Fruit fly (Drosophila melanogaster) whole organism, embryonic: ENCODE data around the gene CG7974.
A peak's percentile ranks its signal among the peaks of the same experiment; 100 is the strongest.

Experiments
- Bdp1 ChIP-seq: fragments of 200-800 bp; sonication (Bioruptor generic); optimal IDR thresholded peaks from 3 replicates; lab custom pipeline; 2016; ENCODE audit warnings: missing biosample characterization, missing genetic modification characterization
- CG10431 ChIP-seq: fragments of 200-800 bp; sonication (Bioruptor generic); optimal IDR thresholded peaks from 3 replicates; lab custom pipeline; 2018; ENCODE audit warnings: missing biosample characterization, mild to moderate bottlenecking, missing genetic modification characterization
- CG11723 ChIP-seq: fragments of 200-800 bp; sonication (Bioruptor generic); optimal IDR thresholded peaks from 2 replicates; lab custom pipeline; 2017; ENCODE audit warnings: missing biosample characterization, mild to moderate bottlenecking, missing genetic modification characterization
- CG12155 ChIP-seq: fragments of 200-800 bp; sonication (Bioruptor generic); optimal IDR thresholded peaks from 3 replicates; lab custom pipeline; 2016; ENCODE audit warnings: missing biosample characterization, missing genetic modification characterization
- CG13894 ChIP-seq: fragments of 200-800 bp; sonication (Bioruptor generic); optimal IDR thresholded peaks from 3 replicates; lab custom pipeline; 2018; ENCODE audit warnings: missing biosample characterization, mild to moderate bottlenecking, missing genetic modification characterization, moderate library complexity
- CG14710 ChIP-seq: fragments of 200-800 bp; sonication (Bioruptor generic); optimal IDR thresholded peaks from 3 replicates; lab custom pipeline; 2019; ENCODE audit warnings: missing biosample characterization, mild to moderate bottlenecking, missing genetic modification characterization, moderate library complexity
- CG16815 ChIP-seq: fragments of 200-800 bp; sonication (Bioruptor generic); optimal IDR thresholded peaks from 3 replicates; lab custom pipeline; 2017; ENCODE audit warnings: missing biosample characterization, mild to moderate bottlenecking, missing genetic modification characterization
- CG17385 ChIP-seq: fragments of 200-800 bp; sonication (Bioruptor generic); optimal IDR thresholded peaks from 3 replicates; lab custom pipeline; 2018; ENCODE audit warnings: missing biosample characterization, mild to moderate bottlenecking, missing genetic modification characterization
- CG17568 ChIP-seq: fragments of 200-800 bp; sonication (Bioruptor generic); optimal IDR thresholded peaks from 2 replicates; lab custom pipeline; 2018; ENCODE audit warnings: missing biosample characterization, mild to moderate bottlenecking, missing genetic modification characterization, moderate library complexity
- CG1792 ChIP-seq: fragments of 200-800 bp; sonication (Bioruptor generic); optimal IDR thresholded peaks from 2 replicates; lab custom pipeline; 2016; ENCODE audit warnings: missing biosample characterization, missing genetic modification characterization
- CG32767 ChIP-seq: fragments of 200-800 bp; sonication (Bioruptor generic); IDR thresholded peaks from 2 replicates; pipeline ENCODE4 v1.3.6; 2022; ENCODE audit warnings: missing biosample characterization, missing genetic modification characterization
- CG34224 ChIP-seq: fragments of 200-800 bp; sonication (Bioruptor generic); IDR thresholded peaks from 3 replicates; pipeline ENCODE4 v1.3.6; 2022; ENCODE audit warnings: missing biosample characterization, missing genetic modification characterization; ENCODE audit not compliant: partially characterized antibody
- CG43689 ChIP-seq: fragments of 200-800 bp; sonication (Bioruptor generic); IDR thresholded peaks from 2 replicates; pipeline ENCODE4 v1.3.6; 2022; ENCODE audit warnings: missing biosample characterization, missing genetic modification characterization
- CG6791 ChIP-seq: fragments of 200-800 bp; sonication (Bioruptor generic); IDR thresholded peaks from 3 replicates; pipeline ENCODE4 v1.3.6; 2022; ENCODE audit warnings: missing biosample characterization, missing genetic modification characterization; ENCODE audit not compliant: partially characterized antibody
- CG7271 ChIP-seq: fragments of 200-800 bp; sonication (Bioruptor generic); optimal IDR thresholded peaks from 2 replicates; lab custom pipeline; 2018; ENCODE audit warnings: missing biosample characterization, mild to moderate bottlenecking, missing genetic modification characterization, moderate library complexity
- CG7987 ChIP-seq: fragments of 200-800 bp; sonication (Bioruptor generic); optimal IDR thresholded peaks from 2 replicates; lab custom pipeline; 2018; ENCODE audit warnings: missing biosample characterization, mild to moderate bottlenecking, missing genetic modification characterization, moderate library complexity
- Dfd ChIP-seq, 2 experiments: fragments of >200 bp; optimal IDR thresholded peaks; 2 replicates each; lab custom pipeline; 2017; ENCODE audit warnings: missing biosample characterization in 2 of 2, missing genetic modification characterization in 2 of 2
- E2f2 ChIP-seq: fragments of 200-800 bp; sonication (Bioruptor generic); IDR thresholded peaks from 2 replicates; pipeline ENCODE4 v1.3.6; 2022; ENCODE audit warnings: missing biosample characterization, missing genetic modification characterization
- Ets65A ChIP-seq: fragments of 200-800 bp; sonication (Bioruptor generic); peaks from one replicate; lab custom pipeline; 2016; ENCODE audit warnings: missing biosample characterization, missing genetic modification characterization
- Gsc ChIP-seq: fragments of 200-800 bp; sonication (Bioruptor generic); IDR thresholded peaks from 2 replicates; pipeline ENCODE4 v1.3.6; 2022; ENCODE audit warnings: missing biosample characterization, missing genetic modification characterization
- HLH3B ChIP-seq: fragments of 200-800 bp; sonication (Bioruptor generic); IDR thresholded peaks from 2 replicates; pipeline ENCODE4 v1.3.6; 2022; ENCODE audit warnings: missing biosample characterization, missing genetic modification characterization
- Lhr ChIP-seq: fragments of 200-800 bp; sonication (Bioruptor generic); optimal IDR thresholded peaks from 3 replicates; lab custom pipeline; 2017; ENCODE audit warnings: mild to moderate bottlenecking, missing biosample characterization, missing genetic modification reagents, missing genetic modification characterization
- MTF-1 ChIP-seq: fragments of 200-800 bp; sonication (Bioruptor generic); optimal IDR thresholded peaks from 2 replicates; lab custom pipeline; 2018; ENCODE audit warnings: missing biosample characterization, mild to moderate bottlenecking, missing genetic modification characterization, borderline replicate concordance
- Xrp1 ChIP-seq: fragments of 200-800 bp; sonication (Bioruptor generic); IDR thresholded peaks from 2 replicates; pipeline ENCODE4 v1.3.6; 2022; ENCODE audit warnings: missing biosample characterization, missing genetic modification characterization
- ac ChIP-seq: fragments of 200-800 bp; sonication (Bioruptor generic); optimal IDR thresholded peaks from 3 replicates; lab custom pipeline; 2017; ENCODE audit warnings: missing biosample characterization, mild to moderate bottlenecking, missing genetic modification characterization
- al ChIP-seq: fragments of 200-800 bp; sonication (Bioruptor generic); IDR thresholded peaks from 2 replicates; pipeline ENCODE4 v1.3.6; 2022; ENCODE audit warnings: missing biosample characterization, missing genetic modification characterization
- ara ChIP-seq: fragments of 200-800 bp; sonication (Bioruptor generic); IDR thresholded peaks from 2 replicates; pipeline ENCODE4 v1.3.6; 2022; ENCODE audit warnings: missing biosample characterization, missing genetic modification characterization
- bsh ChIP-seq, 2 experiments: fragments of 200-800 bp; sonication (Bioruptor generic); optimal IDR thresholded peaks; 2 replicates each; lab custom pipeline; 2017 to 2018; ENCODE audit warnings: mild to moderate bottlenecking in 2 of 2, missing biosample characterization in 2 of 2, missing genetic modification characterization in 2 of 2, moderate library complexity in 1 of 2
- fru ChIP-seq: fragments of >200 bp; optimal IDR thresholded peaks from 2 replicates; lab custom pipeline; 2017
- gcm ChIP-seq: fragments of 200-800 bp; sonication (Bioruptor generic); optimal IDR thresholded peaks from 2 replicates; lab custom pipeline; 2019; ENCODE audit warnings: missing biosample characterization, mild to moderate bottlenecking, missing genetic modification characterization, moderate library complexity
- gro ChIP-seq: fragments of 200-800 bp; sonication (Bioruptor generic); optimal IDR thresholded peaks from 2 replicates; lab custom pipeline; 2016; ENCODE audit warnings: missing biosample characterization, missing genetic modification characterization
- h ChIP-seq: fragments of >200 bp; optimal IDR thresholded peaks from 2 replicates; lab custom pipeline; 2017
- inv ChIP-seq: fragments of 200-800 bp; sonication (Bioruptor generic); IDR thresholded peaks from 2 replicates; pipeline ENCODE4 v1.3.6; 2022; ENCODE audit warnings: missing biosample characterization, missing genetic modification characterization; ENCODE audit not compliant: partially characterized antibody
- kay ChIP-seq: fragments of 200-800 bp; sonication (Bioruptor generic); optimal IDR thresholded peaks from 2 replicates; lab custom pipeline; 2016; ENCODE audit warnings: missing biosample characterization, missing genetic modification characterization
- lola ChIP-seq, 3 experiments: fragments of >200 bp in 2 of 3; fragments of 200-800 bp in 1 of 3; sonication (Bioruptor generic) in 1 of 3; optimal IDR thresholded peaks; 2 replicates each; lab custom pipeline; 2017 to 2019; ENCODE audit warnings: missing biosample characterization in 3 of 3, missing genetic modification characterization in 3 of 3, mild to moderate bottlenecking in 1 of 3, moderate library complexity in 1 of 3
- lov ChIP-seq, 2 experiments: fragments of 200-800 bp in 1 of 2; fragments of >200 bp in 1 of 2; sonication (Bioruptor generic) in 1 of 2; IDR thresholded peaks in 1 of 2; optimal IDR thresholded peaks in 1 of 2; 2 replicates in 1 of 2; 3 replicates in 1 of 2; pipeline versions ENCODE4 v1.3.6 to Lab custom; 2017 to 2022; ENCODE audit warnings: missing biosample characterization in 1 of 2, missing genetic modification characterization in 1 of 2
- nerfin-2 ChIP-seq: fragments of 200-800 bp; sonication (Bioruptor generic); IDR thresholded peaks from 2 replicates; pipeline ENCODE4 v1.3.6; 2022; ENCODE audit warnings: missing biosample characterization, missing genetic modification characterization; ENCODE audit not compliant: partially characterized antibody
- nmo ChIP-seq: fragments of 200-800 bp; sonication (Bioruptor generic); optimal IDR thresholded peaks from 2 replicates; lab custom pipeline; 2018; ENCODE audit warnings: missing biosample characterization, mild to moderate bottlenecking, missing genetic modification characterization, moderate library complexity
- odd ChIP-seq: fragments of 200-800 bp; sonication (Bioruptor generic); optimal IDR thresholded peaks from 2 replicates; lab custom pipeline; 2017; ENCODE audit warnings: missing biosample characterization, mild to moderate bottlenecking, missing genetic modification characterization
- onecut ChIP-seq: fragments of 200-800 bp; sonication (Bioruptor generic); IDR thresholded peaks from 2 replicates; pipeline ENCODE4 v1.3.6; 2022; ENCODE audit warnings: missing biosample characterization, missing genetic modification characterization
- row ChIP-seq: fragments of 200-800 bp; sonication (Bioruptor generic); IDR thresholded peaks from 3 replicates; pipeline ENCODE4 v1.3.6; 2022; ENCODE audit warnings: missing biosample characterization, missing genetic modification characterization
- seq ChIP-seq: fragments of 200-800 bp; sonication (Bioruptor generic); IDR thresholded peaks from 2 replicates; pipeline ENCODE4 v1.3.6; 2022; ENCODE audit warnings: missing biosample characterization, missing genetic modification characterization
- sug ChIP-seq: fragments of 200-800 bp; optimal IDR thresholded peaks from 2 replicates; lab custom pipeline; 2019; ENCODE audit warnings: missing biosample characterization, mild to moderate bottlenecking, missing genetic modification characterization, moderate library complexity
- tap ChIP-seq: fragments of 200-800 bp; optimal IDR thresholded peaks from 3 replicates; lab custom pipeline; 2019; ENCODE audit warnings: missing biosample characterization, mild to moderate bottlenecking, missing genetic modification characterization, moderate library complexity
- tin ChIP-seq: fragments of 200-800 bp; sonication (Bioruptor generic); optimal IDR thresholded peaks from 3 replicates; lab custom pipeline; 2016; ENCODE audit warnings: missing biosample characterization, missing genetic modification characterization
- tll ChIP-seq, 2 experiments: fragments of 200-800 bp in 1 of 2; fragments of >200 bp in 1 of 2; sonication (Bioruptor generic) in 1 of 2; optimal IDR thresholded peaks; 2 replicates each; lab custom pipeline; 2017 to 2019; ENCODE audit warnings: missing biosample characterization in 2 of 2, missing genetic modification characterization in 2 of 2, mild to moderate bottlenecking in 1 of 2, moderate library complexity in 1 of 2
- trh ChIP-seq: fragments of 200-800 bp; sonication (Bioruptor generic); optimal IDR thresholded peaks from 2 replicates; lab custom pipeline; 2016; ENCODE audit warnings: missing biosample characterization, missing genetic modification characterization
- twi ChIP-seq: fragments of 200-800 bp; optimal IDR thresholded peaks from 2 replicates; lab custom pipeline; 2019; ENCODE audit warnings: missing biosample characterization, mild to moderate bottlenecking, missing genetic modification characterization, moderate library complexity
- wdn ChIP-seq: fragments of 200-800 bp; sonication (Bioruptor generic); IDR thresholded peaks from 2 replicates; pipeline ENCODE4 v1.3.6; 2022; ENCODE audit warnings: missing biosample characterization, missing genetic modification characterization

The CG7974 gene

dm6 chr3L:1644920-1645567 is 19.9 kb upstream of the CG7974 start, which contains the start of the genes alphaCOP and CG13919 (continued):
- TF ChIP-seq Dfd (GFP tag; optimal IDR thresholded peaks at IDR 0.05; lab: Kevin White, UChicago) (no peak), CG14710 (tag; lab: Kevin White, UChicago) (peak; percentile 99), ara (GFP tag; lab: Robert Waterston, UW) (peak; percentile 96), CG12155 (peak; percentile 96), CG13894 (peak; percentile 91), CG32767 (peak; percentile 98), HLH3B (GFP tag; lab: Robert Waterston, UW) (peak; percentile 95), CG34224 (GFP tag; lab: Robert Waterston, UW) (0 out of 3 replicates have a peak, but pooled peaks have one; percentile 38), E2f2 (GFP tag; lab: Robert Waterston, UW) (peak; percentile 86), CG16815 (GFP tag; lab: Kevin White, UChicago) (peak; percentile 95), fru (lab: Kevin White, UChicago) (no peak), tll (GFP tag; optimal IDR thresholded peaks at IDR 0.05; lab: Kevin White, UChicago) (peak in 1 of 2 experiments; percentile 62), inv (0 out of 2 replicates have a peak, but pooled peaks have one; percentile 12), ac (peak; percentile 84), h (lab: Kevin White, UChicago) (no peak), lola (GFP tag; optimal IDR thresholded peaks at IDR 0.05; lab: Kevin White, UChicago) (peak in 1 of 3 experiments; percentile 95), tap (tag; lab: Kevin White, UChicago) (peak; percentile 92), Bdp1 (GFP tag; lab: Kevin White, UChicago) (peak; percentile 88), CG43689 (GFP tag; lab: Robert Waterston, UW) (peak; percentile 95), Gsc (GFP tag; lab: Robert Waterston, UW) (peak; percentile 87), nmo (GFP tag; lab: Kevin White, UChicago) (peak; percentile 98), onecut (GFP tag; lab: Robert Waterston, UW) (peak; percentile 82; the same call in 1 of the 2 replicates), odd (GFP tag; lab: Kevin White, UChicago) (peak; percentile 90), MTF-1 (GFP tag; lab: Kevin White, UChicago) (peak; percentile 83), tin (peak; percentile 93), row (GFP tag; lab: Robert Waterston, UW) (peak; percentile 99), Xrp1 (GFP tag; lab: Robert Waterston, UW) (peak; percentile 98), kay (GFP tag; lab: Kevin White, UChicago) (peak; percentile 91), lov (optimal IDR thresholded peaks at IDR 0.05; lab: Kevin White, UChicago) (no peak), lov (GFP tag; IDR thresholded peaks at IDR 0.05; lab: Robert Waterston, UW) (peak; percentile 96), CG1792 (GFP tag; lab: Kevin White, UChicago) (peak; percentile 75), CG7987 (GFP tag; lab: Kevin White, UChicago) (peak; percentile 86), twi (tag; lab: Kevin White, UChicago) (peak; percentile 93), CG11723 (GFP tag; lab: Kevin White, UChicago) (peak; percentile 89), sug (peak; percentile 94), CG17385 (GFP tag; lab: Kevin White, UChicago) (peak; percentile 99), seq (GFP tag; lab: Robert Waterston, UW) (peak; percentile 96), trh (GFP tag; lab: Kevin White, UChicago) (peak; percentile 95), CG7271 (tag; lab: Kevin White, UChicago) (peak; percentile 92), CG10431 (GFP tag; lab: Kevin White, UChicago) (peak; percentile 83), Ets65A (peak; percentile 99), gcm (peak; percentile 96), gro (GFP tag; lab: Kevin White, UChicago) (peak; percentile 86), bsh (GFP tag; optimal IDR thresholded peaks at IDR 0.05; lab: Kevin White, UChicago) (peak; percentile 86 to 98), CG6791 (GFP tag; lab: Robert Waterston, UW) (no peak), CG17568 (GFP tag; lab: Kevin White, UChicago) (no peak), wdn (GFP tag; lab: Robert Waterston, UW) (peak; percentile 96), Lhr (GFP tag; lab: Kevin White, UChicago) (peak; percentile 88), al (GFP tag; lab: Robert Waterston, UW) (peak; percentile 94), nerfin-2 (GFP tag; lab: Robert Waterston, UW) (no peak)
